Worm (Caenorhabditis elegans) whole organism, L1 larva: ENCODE data around the gene paqr-1.

Experiments
- C04F5.9 ChIP-seq: sonication (generic microtip); optimal IDR thresholded peaks from 2 replicates; lab custom pipeline; 2016; ENCODE audit warnings: missing genetic modification characterization, missing compliant biosample characterization
- C34B4.2 ChIP-seq: sonication (generic microtip); optimal IDR thresholded peaks from 2 replicates; lab custom pipeline; 2017; ENCODE audit warnings: mild to moderate bottlenecking, missing genetic modification characterization, missing compliant biosample characterization
- F16B12.6 ChIP-seq: fragments of 150-350 bp; optimal IDR thresholded peaks from 2 replicates; lab custom pipeline; 2014; ENCODE audit warnings: missing biosample characterization, missing genetic modification characterization
- Y116A8C.19 ChIP-seq: sonication (generic microtip); optimal IDR thresholded peaks from 2 replicates; lab custom pipeline; 2016; ENCODE audit warnings: missing compliant biosample characterization, missing genetic modification characterization, borderline replicate concordance
- aha-1 ChIP-seq: fragments of 150-350 bp; optimal IDR thresholded peaks from 2 replicates; lab custom pipeline; 2014; ENCODE audit warnings: missing biosample characterization, missing genetic modification characterization
- ceh-63 ChIP-seq: fragments of 200-800 bp; sonication (Bioruptor generic); optimal IDR thresholded peaks from 2 replicates; lab custom pipeline; 2018; ENCODE audit warnings: mild to moderate bottlenecking, missing genetic modification characterization, missing compliant biosample characterization
- ceh-8 ChIP-seq: fragments of 200-800 bp; sonication (Bioruptor generic); optimal IDR thresholded peaks from 2 replicates; lab custom pipeline; 2018; ENCODE audit warnings: mild to moderate bottlenecking, missing genetic modification characterization, moderate library complexity, missing compliant biosample characterization
- ceh-82 ChIP-seq, 3 experiments: fragments of 150-350 bp in 1 of 3; sonication (generic microtip) in 2 of 3; optimal IDR thresholded peaks; 2 replicates each; lab custom pipeline; 2014 to 2017; ENCODE audit warnings: missing biosample characterization in 3 of 3, missing genetic modification characterization in 3 of 3
- dpl-1 ChIP-seq, 3 experiments: fragments of 150-350 bp in 2 of 3; sonication (generic microtip) in 1 of 3; optimal IDR thresholded peaks; 2 replicates each; lab custom pipeline; 2014 to 2017; ENCODE audit warnings: missing biosample characterization in 3 of 3, missing genetic modification characterization in 3 of 3, missing genetic modification reagents in 3 of 3
- efl-1 ChIP-seq, 4 experiments: fragments of 150-350 bp; optimal IDR thresholded peaks in 3 of 4; peaks in 1 of 4; 1 replicate in 1 of 4; 2 replicates in 3 of 4; lab custom pipeline; 2014; ENCODE audit warnings: missing biosample characterization in 2 of 4, missing genetic modification characterization in 2 of 4, missing genetic modification reagents in 2 of 4
- efl-3 ChIP-seq: fragments of 200-800 bp; sonication (Bioruptor generic); optimal IDR thresholded peaks from 2 replicates; lab custom pipeline; 2018; ENCODE audit warnings: mild to moderate bottlenecking, missing genetic modification characterization, missing compliant biosample characterization
- egl-27 ChIP-seq, 2 experiments: fragments of 150-350 bp in 1 of 2; sonication (generic microtip); optimal IDR thresholded peaks; 3 replicates each; lab custom pipeline; 2017 to 2018; ENCODE audit warnings: missing biosample characterization in 2 of 2, missing genetic modification characterization in 2 of 2, missing genetic modification reagents in 2 of 2
- elt-2 ChIP-seq: sonication (generic microtip); optimal IDR thresholded peaks from 2 replicates; lab custom pipeline; 2016; ENCODE audit warnings: missing genetic modification characterization, mild to moderate bottlenecking, inconsistent platforms, missing compliant biosample characterization, missing genetic modification reagents
- fkh-4 ChIP-seq: sonication (generic microtip); optimal IDR thresholded peaks from 2 replicates; lab custom pipeline; 2016; ENCODE audit warnings: missing compliant biosample characterization, missing genetic modification characterization, borderline replicate concordance
- fkh-8 ChIP-seq: sonication (generic microtip); optimal IDR thresholded peaks from 2 replicates; lab custom pipeline; 2016; ENCODE audit warnings: mild to moderate bottlenecking, missing genetic modification characterization, missing compliant biosample characterization
- fos-1 ChIP-seq: fragments of 150-350 bp; optimal IDR thresholded peaks from 2 replicates; lab custom pipeline; 2014; ENCODE audit warnings: missing biosample characterization, missing genetic modification characterization
- hlh-4 ChIP-seq: sonication (generic microtip); optimal IDR thresholded peaks from 2 replicates; lab custom pipeline; 2016; ENCODE audit warnings: mild to moderate bottlenecking, missing genetic modification characterization, missing compliant biosample characterization
- isw-1 ChIP-seq: fragments of 200-800 bp; sonication (Bioruptor generic); IDR thresholded peaks from 2 replicates; pipeline ENCODE4 v1.3.6; 2022; ENCODE audit warnings: missing genetic modification characterization, missing compliant biosample characterization
- lin-15B ChIP-seq: fragments of 150-350 bp; sonication (generic microtip); optimal IDR thresholded peaks from 3 replicates; lab custom pipeline; 2014; ENCODE audit warnings: missing biosample characterization, missing genetic modification characterization
- lin-35 ChIP-seq, 2 experiments: fragments of 150-350 bp; optimal IDR thresholded peaks; 2 replicates each; lab custom pipeline; 2014; ENCODE audit warnings: missing biosample characterization in 2 of 2, missing genetic modification characterization in 2 of 2, missing genetic modification reagents in 2 of 2
- lir-3 ChIP-seq: sonication (generic microtip); optimal IDR thresholded peaks from 2 replicates; lab custom pipeline; 2016; ENCODE audit warnings: mild to moderate bottlenecking, missing genetic modification characterization, moderate library complexity, missing compliant biosample characterization; ENCODE audit not compliant: poor library complexity
- lsy-2 ChIP-seq, 2 experiments: fragments of 150-350 bp; optimal IDR thresholded peaks; 2 replicates each; lab custom pipeline; 2014; ENCODE audit warnings: missing biosample characterization in 2 of 2, missing genetic modification characterization in 2 of 2
- mab-9 ChIP-seq: fragments of 200-800 bp; sonication (Bioruptor generic); IDR thresholded peaks from 2 replicates; pipeline ENCODE4 v1.3.6; 2022; ENCODE audit warnings: missing genetic modification reagents, missing genetic modification characterization, missing compliant biosample characterization
- mdl-1 ChIP-seq, 2 experiments: fragments of 150-350 bp; optimal IDR thresholded peaks; 2 replicates each; lab custom pipeline; 2014 to 2017; ENCODE audit warnings: missing biosample characterization in 2 of 2, missing genetic modification characterization in 2 of 2, inconsistent platforms in 1 of 2
- nhr-11 ChIP-seq: fragments of 150-350 bp; optimal IDR thresholded peaks from 2 replicates; lab custom pipeline; 2014; ENCODE audit warnings: missing biosample characterization, missing genetic modification characterization
- nhr-20 ChIP-seq: sonication (generic microtip); optimal IDR thresholded peaks from 2 replicates; lab custom pipeline; 2016; ENCODE audit warnings: mild to moderate bottlenecking, missing genetic modification characterization, missing compliant biosample characterization
- nhr-237 ChIP-seq: fragments of 150-350 bp; optimal IDR thresholded peaks from 2 replicates; lab custom pipeline; 2014; ENCODE audit warnings: missing biosample characterization, missing genetic modification characterization
- nhr-28 ChIP-seq: fragments of 150-350 bp; optimal IDR thresholded peaks from 2 replicates; lab custom pipeline; 2014; ENCODE audit warnings: missing biosample characterization, missing genetic modification characterization
- nhr-47 ChIP-seq: sonication (generic microtip); optimal IDR thresholded peaks from 2 replicates; lab custom pipeline; 2016; ENCODE audit warnings: mild to moderate bottlenecking, missing genetic modification characterization, moderate library complexity, missing compliant biosample characterization
- nhr-76 ChIP-seq: sonication (generic microtip); optimal IDR thresholded peaks from 2 replicates; lab custom pipeline; 2017; ENCODE audit warnings: missing biosample characterization, missing genetic modification characterization
- nhr-77 ChIP-seq: fragments of 150-350 bp; optimal IDR thresholded peaks from 2 replicates; lab custom pipeline; 2014; ENCODE audit warnings: missing biosample characterization, missing genetic modification characterization
- nhr-84 ChIP-seq: sonication (generic microtip); optimal IDR thresholded peaks from 2 replicates; lab custom pipeline; 2017; ENCODE audit warnings: missing biosample characterization, missing genetic modification characterization
- pag-3 ChIP-seq: sonication (generic microtip); optimal IDR thresholded peaks from 2 replicates; lab custom pipeline; 2017; ENCODE audit warnings: missing genetic modification characterization, mild to moderate bottlenecking, missing compliant biosample characterization, antibody characterized with exemption, borderline replicate concordance; ENCODE audit not compliant: insufficient read depth
- pax-3 ChIP-seq: fragments of 200-800 bp; sonication (Bioruptor generic); optimal IDR thresholded peaks from 2 replicates; lab custom pipeline; 2018; ENCODE audit warnings: mild to moderate bottlenecking, missing genetic modification characterization, moderate library complexity, missing compliant biosample characterization
- rnt-1 ChIP-seq: sonication (generic microtip); optimal IDR thresholded peaks from 2 replicates; lab custom pipeline; 2016; ENCODE audit warnings: mild to moderate bottlenecking, missing genetic modification characterization, moderate library complexity, missing compliant biosample characterization
- snpc-4 ChIP-seq: fragments of 150-350 bp; optimal IDR thresholded peaks from 2 replicates; lab custom pipeline; 2014; ENCODE audit warnings: missing biosample characterization, missing genetic modification characterization
- sptf-1 ChIP-seq: fragments of 150-350 bp; optimal IDR thresholded peaks from 2 replicates; lab custom pipeline; 2014; ENCODE audit warnings: missing biosample characterization, missing genetic modification characterization
- swsn-7 ChIP-seq: sonication (generic microtip); optimal IDR thresholded peaks from 2 replicates; lab custom pipeline; 2016; ENCODE audit warnings: missing genetic modification characterization, missing compliant biosample characterization
- tbx-2 ChIP-seq: sonication (generic microtip); optimal IDR thresholded peaks from 2 replicates; lab custom pipeline; 2016; ENCODE audit warnings: missing genetic modification characterization, missing compliant biosample characterization
- tlp-1 ChIP-seq: fragments of 150-350 bp; optimal IDR thresholded peaks from 2 replicates; lab custom pipeline; 2014; ENCODE audit warnings: missing biosample characterization, missing genetic modification characterization
- unc-86 ChIP-seq: sonication (generic microtip); optimal IDR thresholded peaks from 2 replicates; lab custom pipeline; 2016; ENCODE audit warnings: missing genetic modification characterization, missing compliant biosample characterization
- unc-98 ChIP-seq: fragments of 200-800 bp; sonication (Bioruptor generic); IDR thresholded peaks from 2 replicates; pipeline ENCODE4 v1.3.6; 2022; ENCODE audit warnings: missing genetic modification characterization, missing compliant biosample characterization
- xbp-1 ChIP-seq: sonication (generic microtip); optimal IDR thresholded peaks from 2 replicates; lab custom pipeline; 2016; ENCODE audit warnings: missing genetic modification characterization, missing compliant biosample characterization
- zag-1 ChIP-seq: fragments of 150-350 bp; optimal IDR thresholded peaks from 2 replicates; lab custom pipeline; 2014; ENCODE audit warnings: missing biosample characterization, missing genetic modification characterization
- zip-4 ChIP-seq: fragments of 200-800 bp; sonication (Bioruptor generic); optimal IDR thresholded peaks from 2 replicates; lab custom pipeline; 2018; ENCODE audit warnings: mild to moderate bottlenecking, missing genetic modification characterization, moderate library complexity, missing compliant biosample characterization

paqr-1 gene

ce11 chrIV:6585397-6585921 is 30.2 kb upstream of the paqr-1 start, which contains the start of the genes F38A5.2 and dnj-11 (continued):
- peak; percentile 77 for TF ChIP-seq nhr-77 (tag; lab: Kevin White, UChicago)
- TF ChIP-seq mab-9 (GFP tag; lab: Robert Waterston, UW): no peak
- no peak for TF ChIP-seq Y116A8C.19 (tag; lab: Kevin White, UChicago)
- peak; percentile 70 to 93 (median 80) for TF ChIP-seq ceh-82 (tag; optimal IDR thresholded peaks at IDR 0.05; lab: Kevin White, UChicago)
- no peak for TF ChIP-seq ceh-63
- no peak for TF ChIP-seq sptf-1 (tag; lab: Kevin White, UChicago)
- peak; percentile 79 to 86 (median 83) for TF ChIP-seq dpl-1 (GFP tag; optimal IDR thresholded peaks at IDR 0.05; lab: Kevin White, UChicago)
- peak; percentile 81 for TF ChIP-seq fkh-8 (tag; lab: Kevin White, UChicago)
- no peak for TF ChIP-seq tlp-1
- no peak for TF ChIP-seq zag-1 (tag; lab: Kevin White, UChicago)
- TF ChIP-seq F16B12.6 (tag; lab: Kevin White, UChicago): peak; percentile 60
- TF ChIP-seq isw-1 (GFP tag; lab: Robert Waterston, UW): peak; percentile 88
- peak; percentile 13 for TF ChIP-seq aha-1 (tag; lab: Kevin White, UChicago)
- TF ChIP-seq nhr-76 (tag; lab: Kevin White, UChicago): no peak
- TF ChIP-seq lsy-2 (tag; optimal IDR thresholded peaks at IDR 0.05; lab: Kevin White, UChicago): peak; percentile 87 to 93
- TF ChIP-seq nhr-28 (tag; lab: Kevin White, UChicago): no peak
- TF ChIP-seq fkh-4 (tag; lab: Kevin White, UChicago): no peak
- no peak for TF ChIP-seq hlh-4 (tag; lab: Kevin White, UChicago)
- peak; percentile 85 for TF ChIP-seq swsn-7 (tag; lab: Kevin White, UChicago)
- peak; percentile 86 for TF ChIP-seq xbp-1 (tag; lab: Kevin White, UChicago)
- TF ChIP-seq nhr-84 (tag; lab: Kevin White, UChicago): peak; percentile 19
- no peak for TF ChIP-seq efl-3 (GFP tag; lab: Kevin White, UChicago)
- TF ChIP-seq tbx-2: peak; percentile 86
- no peak for TF ChIP-seq egl-27 (tag; optimal IDR thresholded peaks at IDR 0.05; lab: Kevin White, UChicago)
- TF ChIP-seq nhr-20: peak; percentile 87
- no peak for TF ChIP-seq nhr-11
- TF ChIP-seq snpc-4 (tag; lab: Kevin White, UChicago): peak; percentile 67
- TF ChIP-seq unc-86: peak; percentile 80
- peak; percentile 28 for TF ChIP-seq C04F5.9 (tag; lab: Kevin White, UChicago)
- peak; percentile 88 for TF ChIP-seq nhr-47 (tag; lab: Kevin White, UChicago)
- peak; percentile 48 for TF ChIP-seq pax-3 (tag; lab: Kevin White, UChicago)
- TF ChIP-seq fos-1 (tag; lab: Kevin White, UChicago): peak; percentile 62
- peak; percentile 90 for TF ChIP-seq rnt-1 (tag; lab: Kevin White, UChicago)
- TF ChIP-seq unc-98 (GFP tag; lab: Robert Waterston, UW): no peak
- peak; percentile 91 for TF ChIP-seq lin-15B (tag; lab: Kevin White, UChicago)
- peak in 1 of 2 experiments; percentile 76 for TF ChIP-seq mdl-1 (tag; optimal IDR thresholded peaks at IDR 0.05; lab: Kevin White, UChicago)
- peak; percentile 26 for TF ChIP-seq pag-3 (tag; lab: Kevin White, UChicago)
- peak; percentile 58 for TF ChIP-seq zip-4 (GFP tag; lab: Kevin White, UChicago)
- peak; percentile 88 to 90 for TF ChIP-seq efl-1 (optimal IDR thresholded peaks at IDR 0.05; lab: Kevin White, UChicago)
- TF ChIP-seq efl-1 (GFP tag; optimal IDR thresholded peaks at IDR 0.05 in 1 of 2; lab: Kevin White, UChicago): peak; percentile 83 to 98
- no peak for TF ChIP-seq ceh-8 (GFP tag; lab: Kevin White, UChicago)
- no peak for TF ChIP-seq C34B4.2 (tag; lab: Kevin White, UChicago)
- peak; percentile 52 for TF ChIP-seq nhr-237
- TF ChIP-seq lir-3 (tag; lab: Kevin White, UChicago): peak; percentile 66
- peak; percentile 86 to 91 for TF ChIP-seq lin-35 (GFP tag; optimal IDR thresholded peaks at IDR 0.05; lab: Kevin White, UChicago)
- TF ChIP-seq elt-2 (tag; lab: Kevin White, UChicago): peak; percentile 37
